Worm (Caenorhabditis elegans): ENCODE data around the gene nhr-197.

ce11 chrV:15666718-15667117 lies 21.0 kb upstream of the nhr-197 start:
- TF ChIP-seq W03F9.2 (tag; optimal IDR thresholded peaks at IDR 0.05) (no peak), him-1 (tag; optimal IDR thresholded peaks at IDR 0.05) (no peak)

Data from whole organism, L4/young adult.